Fruit fly (Drosophila melanogaster) whole organism, adult: ENCODE data around the gene Sil1.

Source experiments
- CG11617 ChIP-seq: fragments of 200-800 bp; sonication (Bioruptor generic); optimal IDR thresholded peaks from 2 replicates; lab custom pipeline; 2017; ENCODE audit warnings: mild to moderate bottlenecking, missing biosample characterization, missing genetic modification reagents, missing genetic modification characterization
- CG12768 ChIP-seq: fragments of 200-800 bp; sonication (Bioruptor generic); optimal IDR thresholded peaks from 2 replicates; lab custom pipeline; 2017; ENCODE audit warnings: missing biosample characterization, missing genetic modification characterization, mild to moderate bottlenecking, moderate library complexity, missing genetic modification reagents
- CG14711 ChIP-seq: fragments of 200-800 bp; sonication (Bioruptor generic); optimal IDR thresholded peaks from 2 replicates; lab custom pipeline; 2018; ENCODE audit warnings: missing biosample characterization, mild to moderate bottlenecking, missing genetic modification characterization, moderate library complexity
- CG1620 ChIP-seq: fragments of 200-800 bp; sonication (Bioruptor generic); optimal IDR thresholded peaks from 2 replicates; lab custom pipeline; 2016; ENCODE audit warnings: missing biosample characterization, missing genetic modification characterization
- CG33017 ChIP-seq: fragments of 200-800 bp; sonication (Bioruptor generic); optimal IDR thresholded peaks from 2 replicates; lab custom pipeline; 2018; ENCODE audit warnings: missing biosample characterization, mild to moderate bottlenecking, missing genetic modification characterization, moderate library complexity
- CG5204 ChIP-seq: fragments of 200-800 bp; sonication (Bioruptor generic); optimal IDR thresholded peaks from 2 replicates; lab custom pipeline; 2016; ENCODE audit warnings: missing biosample characterization, missing genetic modification characterization
- CG7045 ChIP-seq: fragments of 200-800 bp; sonication (Bioruptor generic); optimal IDR thresholded peaks from 2 replicates; lab custom pipeline; 2017; ENCODE audit warnings: missing biosample characterization, mild to moderate bottlenecking, missing genetic modification characterization
- CG7101 ChIP-seq: fragments of 200-800 bp; sonication (Bioruptor generic); optimal IDR thresholded peaks from 2 replicates; lab custom pipeline; 2018; ENCODE audit warnings: missing biosample characterization, mild to moderate bottlenecking, missing genetic modification characterization, moderate library complexity
- Clk ChIP-seq: fragments of 200-800 bp; sonication (Bioruptor generic); optimal IDR thresholded peaks from 2 replicates; lab custom pipeline; 2017; ENCODE audit warnings: missing biosample characterization, missing genetic modification characterization
- Crg-1 ChIP-seq: fragments of 200-800 bp; sonication (Bioruptor generic); optimal IDR thresholded peaks from 2 replicates; lab custom pipeline; 2016; ENCODE audit warnings: missing biosample characterization, missing genetic modification characterization
- Hr96 ChIP-seq: fragments of 200-800 bp; sonication (Bioruptor generic); optimal IDR thresholded peaks from 2 replicates; lab custom pipeline; 2016; ENCODE audit warnings: missing biosample characterization, missing genetic modification characterization
- Mnt ChIP-seq: fragments of 200-800 bp; sonication (Bioruptor generic); optimal IDR thresholded peaks from 2 replicates; lab custom pipeline; 2016; ENCODE audit warnings: missing biosample characterization, mild to moderate bottlenecking, missing genetic modification characterization
- bab1 ChIP-seq: fragments of 200-800 bp; sonication (Bioruptor generic); optimal IDR thresholded peaks from 3 replicates; lab custom pipeline; 2019; ENCODE audit warnings: missing biosample characterization, mild to moderate bottlenecking, missing genetic modification characterization, moderate library complexity
- cic ChIP-seq: fragments of 200-800 bp; sonication (Bioruptor generic); optimal IDR thresholded peaks from 2 replicates; lab custom pipeline; 2017; ENCODE audit warnings: missing biosample characterization, mild to moderate bottlenecking, missing genetic modification characterization, moderate library complexity
- cnc ChIP-seq, 2 experiments: fragments of >200 bp; optimal IDR thresholded peaks; 2 replicates each; lab custom pipeline; 2017
- kay ChIP-seq: fragments of 200-800 bp; sonication (Bioruptor generic); peaks from one replicate; lab custom pipeline; 2016; ENCODE audit warnings: missing biosample characterization, missing genetic modification characterization, borderline replicate concordance
- ovo ChIP-seq: fragments of 200-800 bp; sonication (Bioruptor generic); optimal IDR thresholded peaks from 2 replicates; lab custom pipeline; 2016; ENCODE audit warnings: missing biosample characterization, missing genetic modification characterization
- pad ChIP-seq: fragments of 200-800 bp; sonication (Bioruptor generic); optimal IDR thresholded peaks from 3 replicates; lab custom pipeline; 2017; ENCODE audit warnings: missing biosample characterization, missing genetic modification characterization, mild to moderate bottlenecking, moderate library complexity, missing genetic modification reagents
- tj ChIP-seq: fragments of 200-800 bp; sonication (Bioruptor generic); optimal IDR thresholded peaks from 3 replicates; lab custom pipeline; 2017; ENCODE audit warnings: missing biosample characterization, mild to moderate bottlenecking, missing genetic modification characterization, moderate library complexity
- toe ChIP-seq: fragments of 200-800 bp; sonication (Bioruptor generic); optimal IDR thresholded peaks from 2 replicates; lab custom pipeline; 2016; ENCODE audit warnings: missing biosample characterization, missing genetic modification characterization

The Sil1 gene

dm6 chr3R:25260670-25261069 lies 25.3 kb upstream of the Sil1 start:
- TF ChIP-seq cic (GFP tag; lab: Kevin White, UChicago) = peak; percentile 16
- no peak for TF ChIP-seq CG11617 (GFP tag; lab: Kevin White, UChicago)

dm6 chr3R:25258628-25259240 lies 23.4 kb upstream of the Sil1 start, which contains the start of gene CG11857:
Gene CG11857, plus strand, starts transcription at chr3R:25258898.
- TF ChIP-seq CG7101 (tag; lab: Kevin White, UChicago) (peak; percentile 98), bab1 (GFP tag; lab: Kevin White, UChicago) (peak; percentile 98), cic (GFP tag; lab: Kevin White, UChicago) (peak; percentile 84), CG11617 (GFP tag; lab: Kevin White, UChicago) (peak; percentile 97), CG33017 (tag; lab: Kevin White, UChicago) (peak; percentile 95), CG7045 (peak; percentile 97), CG12768 (GFP tag; lab: Kevin White, UChicago) (peak; percentile 98), cnc (optimal IDR thresholded peaks at IDR 0.05; lab: Kevin White, UChicago) (no peak), pad (peak; percentile 89), Crg-1 (peak; percentile 98), CG14711 (peak; percentile 94), Clk (peak; percentile 98), ovo (peak; percentile 94), Hr96 (GFP tag; lab: Kevin White, UChicago) (peak; percentile 98), toe (GFP tag; lab: Kevin White, UChicago) (peak; percentile 99), kay (GFP tag; lab: Kevin White, UChicago) (no peak), CG5204 (GFP tag; lab: Kevin White, UChicago) (no peak), Mnt (peak; percentile 92), tj (GFP tag; lab: Kevin White, UChicago) (peak; percentile 87), CG1620 (GFP tag; lab: Kevin White, UChicago) (peak; percentile 99)

- TF ChIP-seq CG7101 (tag; lab: Kevin White, UChicago) (peak; percentile 28), toe (GFP tag; lab: Kevin White, UChicago) (no peak), CG1620 (GFP tag; lab: Kevin White, UChicago) (peak; percentile 40), Hr96 (GFP tag; lab: Kevin White, UChicago) (no peak), cnc (optimal IDR thresholded peaks at IDR 0.05; lab: Kevin White, UChicago) (peak; percentile 20 to 70), tj (GFP tag; lab: Kevin White, UChicago) (peak; percentile 98), CG11617 (GFP tag; lab: Kevin White, UChicago) (peak; percentile 30), ovo (peak; percentile 4), bab1 (GFP tag; lab: Kevin White, UChicago) (peak; percentile 43), Mnt (peak; percentile 49)
Measured at dm6 chr3R:25249145-25250141, 14.1 kb upstream of the Sil1 start, which contains the start of gene Nup358. Gene Nup358, plus strand, starts transcription at chr3R:25249348.

dm6 chr3R:25247379-25247869 lies 12.1 kb upstream of the Sil1 start, which contains the start of the genes RpS27 and Nup37:
Gene RpS27, minus strand, starts transcription at chr3R:25247514.
Gene Nup37, plus strand, starts transcription at chr3R:25247658.
- TF ChIP-seq Clk (peak; percentile 95), bab1 (GFP tag; lab: Kevin White, UChicago) (peak; percentile 96), CG7045 (peak; percentile 98), Crg-1 (peak; percentile 100), pad (peak; percentile 95), CG1620 (GFP tag; lab: Kevin White, UChicago) (peak; percentile 100), cic (GFP tag; lab: Kevin White, UChicago) (peak; percentile 93), Mnt (peak; percentile 98), CG33017 (tag; lab: Kevin White, UChicago) (peak; percentile 94), toe (GFP tag; lab: Kevin White, UChicago) (peak; percentile 98), kay (GFP tag; lab: Kevin White, UChicago) (peak; percentile 86), Hr96 (GFP tag; lab: Kevin White, UChicago) (peak; percentile 99), CG5204 (GFP tag; lab: Kevin White, UChicago) (peak; percentile 97), CG12768 (GFP tag; lab: Kevin White, UChicago) (peak; percentile 98), tj (GFP tag; lab: Kevin White, UChicago) (peak; percentile 85), cnc (optimal IDR thresholded peaks at IDR 0.05; lab: Kevin White, UChicago) (no peak), CG14711 (peak; percentile 97), CG11617 (GFP tag; lab: Kevin White, UChicago) (peak; percentile 99), CG7101 (tag; lab: Kevin White, UChicago) (peak; percentile 99), ovo (peak; percentile 100)

dm6 chr3R:25245052-25245813 lies 9.9 kb upstream of the Sil1 start, which contains the start of gene bam:
Gene bam, minus strand, starts transcription at chr3R:25245109.
- TF ChIP-seq CG7045 (no peak), Crg-1 (peak; percentile 53), kay (GFP tag; lab: Kevin White, UChicago) (peak; percentile 71), CG14711 (peak; percentile 67), Mnt (peak; percentile 44), cic (GFP tag; lab: Kevin White, UChicago) (no peak), cnc (optimal IDR thresholded peaks at IDR 0.05; lab: Kevin White, UChicago) (no peak), pad (no peak), Hr96 (GFP tag; lab: Kevin White, UChicago) (no peak), bab1 (GFP tag; lab: Kevin White, UChicago) (peak; percentile 44), tj (GFP tag; lab: Kevin White, UChicago) (no peak), CG7101 (tag; lab: Kevin White, UChicago) (no peak), CG11617 (GFP tag; lab: Kevin White, UChicago) (no peak), CG1620 (GFP tag; lab: Kevin White, UChicago) (no peak)
